Worm (Caenorhabditis elegans): ENCODE measurements around the gene nhr-48.

Gene nhr-48

DNA sequence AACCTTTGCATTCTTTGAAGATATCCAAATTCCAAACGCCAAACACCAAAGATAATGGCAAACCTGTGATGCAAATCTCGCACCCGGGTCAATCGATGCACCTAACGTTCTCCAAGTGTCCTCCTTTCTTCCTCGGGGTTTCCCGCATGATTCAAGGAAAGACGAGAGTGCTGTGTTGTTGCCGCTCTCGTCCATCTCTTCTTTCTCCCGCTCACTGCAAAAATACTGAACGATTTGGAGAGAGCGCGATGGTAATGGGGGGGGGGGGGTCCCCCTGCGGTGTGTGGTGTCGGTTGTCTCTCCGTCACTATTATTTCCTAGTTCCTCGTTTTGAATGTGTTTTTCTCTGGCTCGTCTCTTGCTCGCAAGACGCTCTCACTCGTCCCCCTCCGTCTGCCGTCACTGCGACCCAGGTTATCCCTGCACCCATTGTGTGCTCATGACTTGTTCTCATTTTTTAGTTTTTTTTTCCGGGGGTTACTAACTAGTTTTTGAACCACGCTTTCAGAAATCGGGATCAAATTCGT, 584 bp upstream of the nhr-48 start (continued):
- no peak for TF ChIP-seq ztf-4 (tag; optimal IDR thresholded peaks at IDR 0.05)
- peak; percentile 61 for TF ChIP-seq ama-1 (optimal IDR thresholded peaks at IDR 0.05)
- peak; percentile 51 for TF ChIP-seq elt-1 (tag; optimal IDR thresholded peaks at IDR 0.05)
- TF ChIP-seq nhr-23 (tag; optimal IDR thresholded peaks at IDR 0.05) = peak; percentile 77
- TF ChIP-seq snpc-4 (tag; optimal IDR thresholded peaks at IDR 0.05) = peak; percentile 84
- TF ChIP-seq nhr-76 (tag; optimal IDR thresholded peaks at IDR 0.05) = no peak
- TF ChIP-seq ceh-82 (tag; optimal IDR thresholded peaks at IDR 0.05) = no peak
- no peak for TF ChIP-seq ceh-16 (tag; optimal IDR thresholded peaks at IDR 0.05)

DNA sequence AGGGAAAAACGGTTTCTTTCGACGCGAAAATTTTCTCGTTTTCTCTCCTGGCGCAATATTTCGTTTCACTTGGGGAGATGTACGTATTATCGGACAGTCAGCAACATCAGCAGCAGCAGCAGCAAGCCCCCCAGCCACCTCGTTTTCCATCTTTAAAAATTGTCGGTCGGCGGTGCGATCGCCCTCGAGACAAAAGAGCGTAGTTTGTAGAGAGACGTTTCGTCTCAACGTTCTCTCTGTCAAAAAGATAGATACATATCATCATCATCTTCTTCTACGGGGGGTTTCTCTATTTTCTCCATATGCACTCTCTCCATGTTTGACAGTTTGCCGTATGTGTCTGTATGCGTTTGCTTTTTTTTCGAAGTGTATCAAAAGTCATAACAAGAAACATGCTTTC, 1.6 kb downstream of the nhr-48 start:
- TF ChIP-seq snpc-4 (tag; optimal IDR thresholded peaks at IDR 0.05) = no peak
- peak; percentile 16 for TF ChIP-seq nfya-1 (tag; optimal IDR thresholded peaks at IDR 0.05; ENCODE audit: insufficient read depth)
- TF ChIP-seq ZK546.5 (tag; optimal IDR thresholded peaks at IDR 0.05) = no peak
- no peak for TF ChIP-seq egl-5 (tag; optimal IDR thresholded peaks at IDR 0.05)
- TF ChIP-seq eor-1 (tag; optimal IDR thresholded peaks at IDR 0.05) = no peak
- TF ChIP-seq mdl-1 (tag; optimal IDR thresholded peaks at IDR 0.05) = no peak
- no peak for TF ChIP-seq lsy-12 (tag; optimal IDR thresholded peaks at IDR 0.05)
- peak; percentile 22 for TF ChIP-seq hmg-11 (tag; optimal IDR thresholded peaks at IDR 0.05)
- no peak for TF ChIP-seq nhr-11 (tag; optimal IDR thresholded peaks at IDR 0.05)
- TF ChIP-seq nhr-25 (tag; optimal IDR thresholded peaks at IDR 0.05) = peak; percentile 72
- no peak for TF ChIP-seq tbx-2 (tag; optimal IDR thresholded peaks at IDR 0.05)
- TF ChIP-seq unc-39 (tag; optimal IDR thresholded peaks at IDR 0.05) = no peak
- TF ChIP-seq ztf-4 (tag; optimal IDR thresholded peaks at IDR 0.05) = no peak
- no peak for TF ChIP-seq fos-1 (tag; optimal IDR thresholded peaks at IDR 0.05)
- TF ChIP-seq pha-4 (tag; optimal IDR thresholded peaks at IDR 0.05) = peak; percentile 44
- no peak for TF ChIP-seq nhr-77 (tag; optimal IDR thresholded peaks at IDR 0.05)
- peak; percentile 63 for TF ChIP-seq elt-2 (tag; optimal IDR thresholded peaks at IDR 0.05)
- TF ChIP-seq nhr-67 (tag; optimal IDR thresholded peaks at IDR 0.05) = no peak
- peak; percentile 35 for TF ChIP-seq pqm-1 (tag; optimal IDR thresholded peaks at IDR 0.05)
- peak; percentile 72 for TF ChIP-seq nhr-43 (tag; optimal IDR thresholded peaks at IDR 0.05; ENCODE audit: poor library complexity, severe bottlenecking)
- TF ChIP-seq jun-1 (tag; optimal IDR thresholded peaks at IDR 0.05) = peak; percentile 24
- no peak for TF ChIP-seq ceh-16 (tag; optimal IDR thresholded peaks at IDR 0.05)
- no peak for TF ChIP-seq ceh-9 (tag; optimal IDR thresholded peaks at IDR 0.05)
- TF ChIP-seq aly-2 (tag; optimal IDR thresholded peaks at IDR 0.05) = no peak
- peak; percentile 13 for TF ChIP-seq R02D3.7 (tag; optimal IDR thresholded peaks at IDR 0.05)
- peak; percentile 25 for TF ChIP-seq ceh-28 (tag; optimal IDR thresholded peaks at IDR 0.05)
- no peak for TF ChIP-seq unc-62 (GFP tag; optimal IDR thresholded peaks at IDR 0.05)
- TF ChIP-seq sea-2 (GFP tag; optimal IDR thresholded peaks at IDR 0.05) = no peak
- TF ChIP-seq daf-12 (tag; optimal IDR thresholded peaks at IDR 0.05) = no peak
- no peak for TF ChIP-seq egl-27 (tag; optimal IDR thresholded peaks at IDR 0.05)
- no peak for TF ChIP-seq nhr-28 (tag; optimal IDR thresholded peaks at IDR 0.05)
- TF ChIP-seq ztf-11 (tag; optimal IDR thresholded peaks at IDR 0.05) = no peak
- TF ChIP-seq nhr-23 (tag; optimal IDR thresholded peaks at IDR 0.05) = peak; percentile 35

DNA sequence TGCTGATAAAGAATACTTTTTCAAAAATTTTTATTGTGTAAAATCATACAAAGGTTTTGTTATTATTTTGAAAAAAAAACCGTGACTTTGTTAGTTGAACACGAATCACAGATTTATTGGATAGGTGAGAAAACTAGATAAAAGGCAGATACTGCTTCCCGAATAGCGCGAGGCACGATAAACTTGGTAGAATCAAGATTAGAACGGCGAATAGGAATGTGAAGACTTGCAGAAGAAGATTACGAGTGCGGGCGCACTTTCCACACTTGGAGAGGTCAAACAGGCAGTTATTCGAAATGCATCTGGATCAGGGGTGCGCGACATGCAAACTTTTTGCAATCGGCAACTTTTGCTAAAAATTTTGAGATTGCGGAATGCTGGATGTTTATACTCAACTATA, 5.2 kb downstream of the nhr-48 start:
- no peak for TF ChIP-seq tbx-2 (tag; optimal IDR thresholded peaks at IDR 0.05)
- no peak for TF ChIP-seq daf-12 (tag; optimal IDR thresholded peaks at IDR 0.05)
- peak; percentile 72 for TF ChIP-seq elt-1 (tag; optimal IDR thresholded peaks at IDR 0.05)
- TF ChIP-seq pqm-1 (tag; optimal IDR thresholded peaks at IDR 0.05) = no peak
- peak; percentile 58 for TF ChIP-seq nhr-23 (tag; optimal IDR thresholded peaks at IDR 0.05)
- TF ChIP-seq jun-1 (tag; optimal IDR thresholded peaks at IDR 0.05) = no peak

ce11 chrX:15716971-15717370, 9.0 kb downstream of the nhr-48 start:
- TF ChIP-seq nhr-67 (tag; optimal IDR thresholded peaks at IDR 0.05) = no peak

DNA sequence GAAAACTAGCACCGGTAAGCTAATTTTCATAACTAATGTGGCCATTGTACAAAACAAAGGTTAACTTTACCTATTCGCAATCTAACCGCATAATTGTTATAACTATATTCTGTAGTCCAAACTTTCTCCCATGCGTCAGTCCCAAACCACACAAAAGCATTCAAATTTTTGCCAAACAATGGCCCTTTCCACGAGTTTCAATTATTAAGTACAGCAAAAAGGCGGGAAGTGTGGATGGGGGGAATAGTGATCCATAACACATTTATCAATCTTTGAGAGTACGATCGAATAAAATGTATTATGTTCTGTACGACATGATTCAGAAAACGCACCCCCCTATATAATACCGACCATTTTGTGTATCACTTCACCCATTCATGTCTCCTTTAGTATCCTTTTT, 10.3 kb downstream of the nhr-48 start, which contains the start of gene ZK662.6:
Gene ZK662.6 (plus strand): TSS at position 301 of the 400 bp plus-strand sequence.
- no peak for TF ChIP-seq nhr-43 (tag; optimal IDR thresholded peaks at IDR 0.05; ENCODE audit: poor library complexity, severe bottlenecking)
- no peak for TF ChIP-seq unc-62 (GFP tag; optimal IDR thresholded peaks at IDR 0.05)
- TF ChIP-seq aly-2 (tag; optimal IDR thresholded peaks at IDR 0.05) = no peak
- TF ChIP-seq ztf-11 (tag; optimal IDR thresholded peaks at IDR 0.05) = no peak
- no peak for TF ChIP-seq ceh-16 (tag; optimal IDR thresholded peaks at IDR 0.05)
- no peak for TF ChIP-seq elt-2 (tag; optimal IDR thresholded peaks at IDR 0.05)
- no peak for TF ChIP-seq fkh-2 (tag; optimal IDR thresholded peaks at IDR 0.05)
- TF ChIP-seq lin-15B (tag; optimal IDR thresholded peaks at IDR 0.05) = no peak
- TF ChIP-seq nhr-67 (tag; optimal IDR thresholded peaks at IDR 0.05) = no peak
- no peak for TF ChIP-seq egl-5 (tag; optimal IDR thresholded peaks at IDR 0.05)
- no peak for TF ChIP-seq pha-4 (tag; optimal IDR thresholded peaks at IDR 0.05)
- TF ChIP-seq nfya-1 (tag; optimal IDR thresholded peaks at IDR 0.05; ENCODE audit: insufficient read depth) = no peak
- no peak for TF ChIP-seq nhr-77 (tag; optimal IDR thresholded peaks at IDR 0.05)
- TF ChIP-seq pqm-1 (tag; optimal IDR thresholded peaks at IDR 0.05) = no peak

All from whole organism, L3 larva.